Worm (Caenorhabditis elegans) whole organism, L1 larva: Measurements from ENCODE around the gene C37H5.13.
A peak's percentile ranks its signal among the peaks of the same experiment; 100 is the strongest.

Experiments used
- C34B4.2 ChIP-seq: sonication (generic microtip); optimal IDR thresholded peaks from 2 replicates; lab custom pipeline; 2017; ENCODE audit warnings: mild to moderate bottlenecking, missing genetic modification characterization, missing compliant biosample characterization
- Y116A8C.19 ChIP-seq: sonication (generic microtip); optimal IDR thresholded peaks from 2 replicates; lab custom pipeline; 2016; ENCODE audit warnings: missing compliant biosample characterization, missing genetic modification characterization, borderline replicate concordance
- aha-1 ChIP-seq: fragments of 150-350 bp; optimal IDR thresholded peaks from 2 replicates; lab custom pipeline; 2014; ENCODE audit warnings: missing biosample characterization, missing genetic modification characterization
- alr-1 ChIP-seq: fragments of 200-800 bp; sonication (Bioruptor generic); optimal IDR thresholded peaks from 2 replicates; lab custom pipeline; 2018; ENCODE audit warnings: borderline replicate concordance, mild to moderate bottlenecking, missing genetic modification characterization, missing compliant biosample characterization
- ama-1 ChIP-seq: fragments of 150-350 bp; optimal IDR thresholded peaks from 2 replicates; lab custom pipeline; 2014
- blmp-1 ChIP-seq: fragments of 150-350 bp; optimal IDR thresholded peaks from 2 replicates; lab custom pipeline; 2014; ENCODE audit warnings: missing biosample characterization, missing genetic modification characterization
- ceh-63 ChIP-seq: fragments of 200-800 bp; sonication (Bioruptor generic); optimal IDR thresholded peaks from 2 replicates; lab custom pipeline; 2018; ENCODE audit warnings: mild to moderate bottlenecking, missing genetic modification characterization, missing compliant biosample characterization
- ceh-8 ChIP-seq: fragments of 200-800 bp; sonication (Bioruptor generic); optimal IDR thresholded peaks from 2 replicates; lab custom pipeline; 2018; ENCODE audit warnings: mild to moderate bottlenecking, missing genetic modification characterization, moderate library complexity, missing compliant biosample characterization
- ceh-88 ChIP-seq: fragments of 200-800 bp; sonication (Bioruptor generic); IDR thresholded peaks from 2 replicates; pipeline ENCODE4 v1.3.6; 2022; ENCODE audit warnings: missing genetic modification characterization, missing compliant biosample characterization
- dpl-1 ChIP-seq, 3 experiments: fragments of 150-350 bp in 2 of 3; sonication (generic microtip) in 1 of 3; optimal IDR thresholded peaks; 2 replicates each; lab custom pipeline; 2014 to 2017; ENCODE audit warnings: missing biosample characterization in 3 of 3, missing genetic modification characterization in 3 of 3, missing genetic modification reagents in 3 of 3
- dsc-1 ChIP-seq: sonication (generic microtip); optimal IDR thresholded peaks from 2 replicates; lab custom pipeline; 2016; ENCODE audit warnings: mild to moderate bottlenecking, missing genetic modification characterization, missing compliant biosample characterization
- efl-1 ChIP-seq, 4 experiments: fragments of 150-350 bp; optimal IDR thresholded peaks in 3 of 4; peaks in 1 of 4; 1 replicate in 1 of 4; 2 replicates in 3 of 4; lab custom pipeline; 2014; ENCODE audit warnings: missing biosample characterization in 2 of 4, missing genetic modification characterization in 2 of 4, missing genetic modification reagents in 2 of 4
- efl-3 ChIP-seq: fragments of 200-800 bp; sonication (Bioruptor generic); optimal IDR thresholded peaks from 2 replicates; lab custom pipeline; 2018; ENCODE audit warnings: mild to moderate bottlenecking, missing genetic modification characterization, missing compliant biosample characterization
- egl-27 ChIP-seq, 2 experiments: fragments of 150-350 bp in 1 of 2; sonication (generic microtip); optimal IDR thresholded peaks; 3 replicates each; lab custom pipeline; 2017 to 2018; ENCODE audit warnings: missing biosample characterization in 2 of 2, missing genetic modification characterization in 2 of 2, missing genetic modification reagents in 2 of 2
- elt-2 ChIP-seq: sonication (generic microtip); optimal IDR thresholded peaks from 2 replicates; lab custom pipeline; 2016; ENCODE audit warnings: missing genetic modification characterization, mild to moderate bottlenecking, inconsistent platforms, missing compliant biosample characterization, missing genetic modification reagents
- ets-5 ChIP-seq: fragments of 200-800 bp; sonication (Bioruptor generic); IDR thresholded peaks from 2 replicates; pipeline ENCODE4 v1.3.6; 2022; ENCODE audit warnings: missing genetic modification characterization, missing compliant biosample characterization
- hlh-4 ChIP-seq: sonication (generic microtip); optimal IDR thresholded peaks from 2 replicates; lab custom pipeline; 2016; ENCODE audit warnings: mild to moderate bottlenecking, missing genetic modification characterization, missing compliant biosample characterization
- lin-14 ChIP-seq: fragments of 200-800 bp; sonication (Bioruptor generic); optimal IDR thresholded peaks from 2 replicates; lab custom pipeline; 2018; ENCODE audit warnings: mild to moderate bottlenecking, missing genetic modification characterization, moderate library complexity, missing compliant biosample characterization
- lin-15B ChIP-seq: fragments of 150-350 bp; sonication (generic microtip); optimal IDR thresholded peaks from 3 replicates; lab custom pipeline; 2014; ENCODE audit warnings: missing biosample characterization, missing genetic modification characterization
- lsy-2 ChIP-seq, 2 experiments: fragments of 150-350 bp; optimal IDR thresholded peaks; 2 replicates each; lab custom pipeline; 2014; ENCODE audit warnings: missing biosample characterization in 2 of 2, missing genetic modification characterization in 2 of 2
- mdl-1 ChIP-seq, 2 experiments: fragments of 150-350 bp; optimal IDR thresholded peaks; 2 replicates each; lab custom pipeline; 2014 to 2017; ENCODE audit warnings: missing biosample characterization in 2 of 2, missing genetic modification characterization in 2 of 2, inconsistent platforms in 1 of 2
- mef-2 ChIP-seq: fragments of 150-350 bp; optimal IDR thresholded peaks from 2 replicates; lab custom pipeline; 2014; ENCODE audit warnings: missing biosample characterization, missing genetic modification characterization
- mep-1 ChIP-seq: fragments of 150-350 bp; optimal IDR thresholded peaks from 2 replicates; lab custom pipeline; 2014; ENCODE audit warnings: missing biosample characterization, missing genetic modification characterization
- nhr-12 ChIP-seq: sonication (generic microtip); optimal IDR thresholded peaks from 2 replicates; lab custom pipeline; 2017; ENCODE audit warnings: missing biosample characterization, missing genetic modification characterization
- nhr-237 ChIP-seq: fragments of 150-350 bp; optimal IDR thresholded peaks from 2 replicates; lab custom pipeline; 2014; ENCODE audit warnings: missing biosample characterization, missing genetic modification characterization
- nhr-28 ChIP-seq: fragments of 150-350 bp; optimal IDR thresholded peaks from 2 replicates; lab custom pipeline; 2014; ENCODE audit warnings: missing biosample characterization, missing genetic modification characterization
- nhr-76 ChIP-seq: sonication (generic microtip); optimal IDR thresholded peaks from 2 replicates; lab custom pipeline; 2017; ENCODE audit warnings: missing biosample characterization, missing genetic modification characterization
- pqm-1 ChIP-seq: sonication (generic microtip); optimal IDR thresholded peaks from 3 replicates; lab custom pipeline; 2017; ENCODE audit warnings: missing biosample characterization, missing genetic modification characterization
- snu-23 ChIP-seq: sonication (generic microtip); optimal IDR thresholded peaks from 2 replicates; lab custom pipeline; 2016; ENCODE audit warnings: missing genetic modification characterization, missing compliant biosample characterization
- sox-4 ChIP-seq: sonication (generic microtip); optimal IDR thresholded peaks from 2 replicates; lab custom pipeline; 2016; ENCODE audit warnings: missing genetic modification characterization, missing compliant biosample characterization
- sptf-1 ChIP-seq: fragments of 150-350 bp; optimal IDR thresholded peaks from 2 replicates; lab custom pipeline; 2014; ENCODE audit warnings: missing biosample characterization, missing genetic modification characterization
- sup-37 ChIP-seq: fragments of 200-800 bp; sonication (Bioruptor generic); optimal IDR thresholded peaks from 2 replicates; lab custom pipeline; 2018; ENCODE audit warnings: mild to moderate bottlenecking, missing genetic modification characterization, missing compliant biosample characterization
- swsn-7 ChIP-seq: sonication (generic microtip); optimal IDR thresholded peaks from 2 replicates; lab custom pipeline; 2016; ENCODE audit warnings: missing genetic modification characterization, missing compliant biosample characterization
- tbx-2 ChIP-seq: sonication (generic microtip); optimal IDR thresholded peaks from 2 replicates; lab custom pipeline; 2016; ENCODE audit warnings: missing genetic modification characterization, missing compliant biosample characterization
- unc-130 ChIP-seq: fragments of 150-350 bp; optimal IDR thresholded peaks from 2 replicates; lab custom pipeline; 2017; ENCODE audit warnings: missing biosample characterization, missing genetic modification characterization, inconsistent platforms
- zag-1 ChIP-seq: fragments of 150-350 bp; optimal IDR thresholded peaks from 2 replicates; lab custom pipeline; 2014; ENCODE audit warnings: missing biosample characterization, missing genetic modification characterization
- ztf-11 ChIP-seq, 2 experiments: sonication (generic microtip); optimal IDR thresholded peaks; 2 replicates each; lab custom pipeline; 2016 to 2017; ENCODE audit warnings: missing genetic modification characterization in 2 of 2, missing biosample characterization in 1 of 2, missing compliant biosample characterization in 1 of 2
- ztf-4 ChIP-seq: fragments of 150-350 bp; optimal IDR thresholded peaks from 2 replicates; lab custom pipeline; 2014; ENCODE audit warnings: missing biosample characterization, missing genetic modification characterization

Gene C37H5.13

ce11 chrV:4895744-4896143, 33.0 kb upstream of the C37H5.13 start, which contains the start of gene ugt-9 (continued):
- TF ChIP-seq mep-1 (tag; lab: Kevin White, UChicago) = no peak
- no peak for TF ChIP-seq ama-1
- TF ChIP-seq alr-1 (tag; lab: Kevin White, UChicago) = no peak
- no peak for TF ChIP-seq egl-27 (tag; optimal IDR thresholded peaks at IDR 0.05; lab: Kevin White, UChicago)
- no peak for TF ChIP-seq pqm-1 (tag; lab: Kevin White, UChicago)
- TF ChIP-seq sptf-1 (tag; lab: Kevin White, UChicago) = no peak
- no peak for TF ChIP-seq efl-1 (optimal IDR thresholded peaks at IDR 0.05; lab: Kevin White, UChicago)
- TF ChIP-seq efl-1 (GFP tag; optimal IDR thresholded peaks at IDR 0.05 in 1 of 2; lab: Kevin White, UChicago) = peak in 1 of 2 experiments; percentile 32
- no peak for TF ChIP-seq sup-37 (GFP tag; lab: Kevin White, UChicago)
- TF ChIP-seq lsy-2 (tag; optimal IDR thresholded peaks at IDR 0.05; lab: Kevin White, UChicago) = no peak
- TF ChIP-seq dpl-1 (GFP tag; optimal IDR thresholded peaks at IDR 0.05; lab: Kevin White, UChicago) = no peak
- no peak for TF ChIP-seq lin-15B (tag; lab: Kevin White, UChicago)
- TF ChIP-seq ceh-88 (GFP tag; lab: Robert Waterston, UW) = no peak
- no peak for TF ChIP-seq sox-4
- no peak for TF ChIP-seq ceh-8
- TF ChIP-seq Y116A8C.19 (tag; lab: Kevin White, UChicago) = no peak
- TF ChIP-seq C34B4.2 (tag; lab: Kevin White, UChicago) = no peak
- no peak for TF ChIP-seq mdl-1 (tag; optimal IDR thresholded peaks at IDR 0.05; lab: Kevin White, UChicago)
- TF ChIP-seq dsc-1 = no peak
- no peak for TF ChIP-seq nhr-12 (tag; lab: Kevin White, UChicago)
- peak; percentile 32 for TF ChIP-seq lin-14 (GFP tag; lab: Kevin White, UChicago)
- TF ChIP-seq unc-130 = no peak
- TF ChIP-seq blmp-1 (tag; lab: Kevin White, UChicago) = no peak
- TF ChIP-seq nhr-28 (tag; lab: Kevin White, UChicago) = no peak
- TF ChIP-seq ceh-63 (GFP tag; lab: Kevin White, UChicago) = no peak
- no peak for TF ChIP-seq ztf-11 (tag; optimal IDR thresholded peaks at IDR 0.05; lab: Kevin White, UChicago)
- no peak for TF ChIP-seq ets-5 (GFP tag; lab: Robert Waterston, UW)
- TF ChIP-seq elt-2 (tag; lab: Kevin White, UChicago) = no peak
- no peak for TF ChIP-seq ztf-4 (tag; lab: Kevin White, UChicago)
- no peak for TF ChIP-seq nhr-237
- TF ChIP-seq tbx-2 (tag; lab: Kevin White, UChicago) = peak; percentile 41
- TF ChIP-seq, all 84 proteins: peak for 13

ce11 chrV:4894971-4895370, 32.2 kb upstream of the C37H5.13 start, which contains the start of gene ugt-11:
TSS of gene ugt-11 (minus strand) at chrV:4895071.
- TF ChIP-seq hlh-4 (no peak), dpl-1 (GFP tag; optimal IDR thresholded peaks at IDR 0.05; lab: Kevin White, UChicago) (no peak), ama-1 (no peak)

- TF ChIP-seq nhr-76 (tag; lab: Kevin White, UChicago) (no peak), swsn-7 (tag; lab: Kevin White, UChicago) (no peak), mef-2 (tag; lab: Kevin White, UChicago) (no peak), dpl-1 (GFP tag; optimal IDR thresholded peaks at IDR 0.05; lab: Kevin White, UChicago) (no peak), zag-1 (tag; lab: Kevin White, UChicago) (no peak), unc-130 (no peak), elt-2 (tag; lab: Kevin White, UChicago) (no peak), aha-1 (tag; lab: Kevin White, UChicago) (no peak), snu-23 (GFP tag; lab: Kevin White, UChicago) (no peak), Y116A8C.19 (tag; lab: Kevin White, UChicago) (no peak), efl-3 (no peak), hlh-4 (no peak)
Observed at ce11 chrV:4891305-4891704, 28.5 kb upstream of the C37H5.13 start.
